Fruit fly (Drosophila melanogaster) whole organism, embryonic: ENCODE results near the gene wfs1.

Source experiments
- Aef1 ChIP-seq: fragments of 200-800 bp; sonication (Bioruptor generic); IDR thresholded peaks from 3 replicates; pipeline ENCODE4 v1.3.6; 2022; ENCODE audit warnings: missing biosample characterization, missing genetic modification characterization
- B-H1 ChIP-seq: fragments of 200-800 bp; sonication (Bioruptor generic); IDR thresholded peaks from 3 replicates; pipeline ENCODE4 v1.3.6; 2022; ENCODE audit warnings: missing biosample characterization, missing genetic modification characterization
- B-H2 ChIP-seq: fragments of 200-800 bp; sonication (Bioruptor generic); optimal IDR thresholded peaks from 2 replicates; lab custom pipeline; 2018; ENCODE audit warnings: missing biosample characterization, mild to moderate bottlenecking, missing genetic modification characterization
- CG10147 ChIP-seq: fragments of 200-800 bp; sonication (Bioruptor generic); optimal IDR thresholded peaks from 2 replicates; lab custom pipeline; 2019; ENCODE audit warnings: missing biosample characterization, mild to moderate bottlenecking, missing genetic modification characterization, moderate library complexity
- CG10274 ChIP-seq: fragments of 200-800 bp; sonication (Bioruptor generic); optimal IDR thresholded peaks from 3 replicates; lab custom pipeline; 2017; ENCODE audit warnings: missing biosample characterization, mild to moderate bottlenecking, missing genetic modification characterization
- CG10543 ChIP-seq: fragments of 200-800 bp; sonication (Bioruptor generic); optimal IDR thresholded peaks from 3 replicates; lab custom pipeline; 2017; ENCODE audit warnings: missing biosample characterization, mild to moderate bottlenecking, missing genetic modification characterization, moderate library complexity
- CG12236 ChIP-seq: fragments of 200-800 bp; sonication (Bioruptor generic); optimal IDR thresholded peaks from 2 replicates; lab custom pipeline; 2016; ENCODE audit warnings: missing biosample characterization, missing genetic modification characterization
- CG12744 ChIP-seq: fragments of 200-800 bp; sonication (Bioruptor generic); optimal IDR thresholded peaks from 2 replicates; lab custom pipeline; 2016; ENCODE audit warnings: missing biosample characterization, missing genetic modification characterization
- CG13296 ChIP-seq: fragments of 200-800 bp; sonication (Bioruptor generic); optimal IDR thresholded peaks from 3 replicates; lab custom pipeline; 2018; ENCODE audit warnings: missing biosample characterization, mild to moderate bottlenecking, missing genetic modification characterization
- CG14965 ChIP-seq: fragments of 200-800 bp; sonication (Bioruptor generic); optimal IDR thresholded peaks from 2 replicates; lab custom pipeline; 2016; ENCODE audit warnings: missing biosample characterization, missing genetic modification characterization, borderline replicate concordance
- CG16813 ChIP-seq: fragments of 200-800 bp; sonication (Bioruptor generic); IDR thresholded peaks from 3 replicates; pipeline ENCODE4 v1.3.6; 2022; ENCODE audit warnings: missing biosample characterization, missing genetic modification characterization; ENCODE audit not compliant: partially characterized antibody
- CG32532 ChIP-seq: fragments of 200-800 bp; sonication (Bioruptor generic); IDR thresholded peaks from 2 replicates; pipeline ENCODE4 v1.3.6; 2022; ENCODE audit warnings: missing biosample characterization, missing genetic modification characterization
- CG32772 ChIP-seq: fragments of 200-800 bp; sonication (Bioruptor generic); IDR thresholded peaks from 2 replicates; pipeline ENCODE4 v1.3.6; 2022; ENCODE audit warnings: missing biosample characterization, missing genetic modification characterization
- CG33213 ChIP-seq: fragments of 200-800 bp; sonication (Bioruptor generic); optimal IDR thresholded peaks from 3 replicates; lab custom pipeline; 2016; ENCODE audit warnings: missing biosample characterization, missing genetic modification characterization
- CG6765 ChIP-seq: fragments of 200-800 bp; sonication (Bioruptor generic); optimal IDR thresholded peaks from 3 replicates; lab custom pipeline; 2017; ENCODE audit warnings: missing biosample characterization, mild to moderate bottlenecking, missing genetic modification characterization
- CG7271 ChIP-seq: fragments of 200-800 bp; sonication (Bioruptor generic); optimal IDR thresholded peaks from 2 replicates; lab custom pipeline; 2018; ENCODE audit warnings: missing biosample characterization, mild to moderate bottlenecking, missing genetic modification characterization, moderate library complexity
- CG8478 ChIP-seq: fragments of >200 bp; optimal IDR thresholded peaks from 2 replicates; lab custom pipeline; 2018
- CG9727 ChIP-seq: fragments of 200-800 bp; sonication (Bioruptor generic); optimal IDR thresholded peaks from 3 replicates; lab custom pipeline; 2017; ENCODE audit warnings: missing biosample characterization, mild to moderate bottlenecking, missing genetic modification characterization
- CG9932 ChIP-seq: fragments of 200-800 bp; sonication (Bioruptor generic); IDR thresholded peaks from 2 replicates; pipeline ENCODE4 v1.3.6; 2022; ENCODE audit warnings: missing biosample characterization, missing genetic modification characterization
- CTCF ChIP-seq: fragments of 200-800 bp; sonication (Bioruptor generic); optimal IDR thresholded peaks from 2 replicates; lab custom pipeline; 2017; ENCODE audit warnings: missing biosample characterization, mild to moderate bottlenecking, missing genetic modification characterization, moderate library complexity
- D19B ChIP-seq: fragments of 200-800 bp; sonication (Bioruptor generic); optimal IDR thresholded peaks from 2 replicates; lab custom pipeline; 2017; ENCODE audit warnings: missing biosample characterization, mild to moderate bottlenecking, missing genetic modification characterization
- Deaf1 ChIP-seq: fragments of 200-800 bp; optimal IDR thresholded peaks from 3 replicates; lab custom pipeline; 2019; ENCODE audit warnings: missing biosample characterization, mild to moderate bottlenecking, missing genetic modification characterization, moderate library complexity
- Dfd ChIP-seq, 2 experiments: fragments of >200 bp; optimal IDR thresholded peaks; 2 replicates each; lab custom pipeline; 2017; ENCODE audit warnings: missing biosample characterization in 2 of 2, missing genetic modification characterization in 2 of 2
- Doc3 ChIP-seq: fragments of 200-800 bp; sonication (Bioruptor generic); IDR thresholded peaks from 3 replicates; pipeline ENCODE4 v1.3.6; 2022; ENCODE audit warnings: missing biosample characterization, missing genetic modification characterization; ENCODE audit not compliant: partially characterized antibody
- Eip74EF ChIP-seq, 2 experiments: fragments of 200-800 bp in 1 of 2; fragments of >200 bp in 1 of 2; sonication (Bioruptor generic) in 1 of 2; optimal IDR thresholded peaks; 2 replicates each; lab custom pipeline; 2017 to 2019; ENCODE audit warnings: missing biosample characterization in 2 of 2, missing genetic modification characterization in 2 of 2, mild to moderate bottlenecking in 1 of 2, moderate library complexity in 1 of 2
- Ets97D ChIP-seq: fragments of 200-800 bp; sonication (Bioruptor generic); optimal IDR thresholded peaks from 3 replicates; lab custom pipeline; 2016; ENCODE audit warnings: missing biosample characterization, missing genetic modification characterization
- HLH4C ChIP-seq: fragments of 200-800 bp; sonication (Bioruptor generic); IDR thresholded peaks from 3 replicates; pipeline ENCODE4 v1.3.6; 2022; ENCODE audit warnings: missing biosample characterization, missing genetic modification characterization; ENCODE audit not compliant: partially characterized antibody
- HLHmδ ChIP-seq: fragments of 200-800 bp; sonication (Bioruptor generic); optimal IDR thresholded peaks from 2 replicates; lab custom pipeline; 2018; ENCODE audit warnings: missing biosample characterization, mild to moderate bottlenecking, missing genetic modification characterization, moderate library complexity
- Med ChIP-seq: fragments of 200-800 bp; sonication (Bioruptor generic); peaks from one replicate; lab custom pipeline; 2016; ENCODE audit warnings: missing biosample characterization, missing genetic modification characterization, mild to moderate bottlenecking, inconsistent platforms, moderate library complexity
- NfI ChIP-seq: fragments of 200-800 bp; sonication (Bioruptor generic); optimal IDR thresholded peaks from 3 replicates; lab custom pipeline; 2018; ENCODE audit warnings: missing biosample characterization, mild to moderate bottlenecking, missing genetic modification characterization, moderate library complexity
- Ptx1 ChIP-seq: fragments of 200-800 bp; sonication (Bioruptor generic); IDR thresholded peaks from 2 replicates; pipeline ENCODE4 v1.3.6; 2022; ENCODE audit warnings: missing biosample characterization, missing genetic modification characterization
- Ravus ChIP-seq: fragments of 200-800 bp; sonication (Bioruptor generic); IDR thresholded peaks from 2 replicates; pipeline ENCODE4 v1.3.6; 2022; ENCODE audit warnings: missing biosample characterization, missing genetic modification characterization
- Sin3A ChIP-seq: fragments of >200 bp; optimal IDR thresholded peaks from 2 replicates; lab custom pipeline; 2018
- Sox102F ChIP-seq: fragments of 200-800 bp; sonication (Bioruptor generic); optimal IDR thresholded peaks from 2 replicates; lab custom pipeline; 2018; ENCODE audit warnings: missing biosample characterization, mild to moderate bottlenecking, missing genetic modification characterization, moderate library complexity
- TFAM ChIP-seq: fragments of 200-800 bp; sonication (Bioruptor generic); optimal IDR thresholded peaks from 2 replicates; lab custom pipeline; 2017; ENCODE audit warnings: missing biosample characterization, missing genetic modification characterization, inconsistent platforms
- ab ChIP-seq: fragments of 200-800 bp; sonication (Bioruptor generic); optimal IDR thresholded peaks from 2 replicates; lab custom pipeline; 2016; ENCODE audit warnings: missing biosample characterization, missing genetic modification characterization
- amos ChIP-seq: fragments of 200-800 bp; sonication (Bioruptor generic); IDR thresholded peaks from 2 replicates; pipeline ENCODE4 v1.3.6; 2022; ENCODE audit warnings: missing biosample characterization, missing genetic modification characterization; ENCODE audit not compliant: partially characterized antibody
- ato ChIP-seq: fragments of 200-800 bp; sonication (Bioruptor generic); IDR thresholded peaks from 2 replicates; pipeline ENCODE4 v1.3.6; 2022; ENCODE audit warnings: missing biosample characterization, missing genetic modification characterization; ENCODE audit not compliant: partially characterized antibody
- croc ChIP-seq: fragments of 200-800 bp; sonication (Bioruptor generic); conservative IDR thresholded peaks from 3 replicates; pipeline ENCODE4 v1.3.6; 2022; ENCODE audit warnings: missing biosample characterization, missing genetic modification characterization
- dan ChIP-seq: fragments of 200-800 bp; sonication (Bioruptor generic); IDR thresholded peaks from 2 replicates; pipeline ENCODE4 v1.3.6; 2022; ENCODE audit warnings: missing biosample characterization, missing genetic modification characterization
- emc ChIP-seq: fragments of 200-800 bp; sonication (Bioruptor generic); optimal IDR thresholded peaks from 2 replicates; lab custom pipeline; 2016; ENCODE audit warnings: missing biosample characterization, missing genetic modification characterization
- grau ChIP-seq: fragments of 200-800 bp; optimal IDR thresholded peaks from 3 replicates; lab custom pipeline; 2019; ENCODE audit warnings: missing biosample characterization, mild to moderate bottlenecking, missing genetic modification characterization, moderate library complexity
- gsb-n ChIP-seq: fragments of 200-800 bp; sonication (Bioruptor generic); optimal IDR thresholded peaks from 3 replicates; lab custom pipeline; 2018; ENCODE audit warnings: missing biosample characterization, mild to moderate bottlenecking, missing genetic modification characterization
- hkb ChIP-seq, 2 experiments: fragments of 200-800 bp in 1 of 2; fragments of >200 bp in 1 of 2; sonication (Bioruptor generic) in 1 of 2; IDR thresholded peaks in 1 of 2; optimal IDR thresholded peaks in 1 of 2; 2 replicates each; pipeline versions ENCODE4 v1.3.6 to Lab custom; 2017 to 2022; ENCODE audit warnings: missing biosample characterization in 1 of 2, missing genetic modification characterization in 1 of 2
- hth ChIP-seq: fragments of >200 bp; optimal IDR thresholded peaks from 2 replicates; lab custom pipeline; 2017; ENCODE audit warnings: inconsistent platforms
- lbe ChIP-seq: fragments of 200-800 bp; sonication (Bioruptor generic); optimal IDR thresholded peaks from 2 replicates; lab custom pipeline; 2016; ENCODE audit warnings: missing biosample characterization, mild to moderate bottlenecking, missing genetic modification characterization
- nmo ChIP-seq: fragments of 200-800 bp; sonication (Bioruptor generic); optimal IDR thresholded peaks from 2 replicates; lab custom pipeline; 2018; ENCODE audit warnings: missing biosample characterization, mild to moderate bottlenecking, missing genetic modification characterization, moderate library complexity
- oc ChIP-seq: fragments of 200-800 bp; sonication (Bioruptor generic); optimal IDR thresholded peaks from 2 replicates; lab custom pipeline; 2018; ENCODE audit warnings: missing biosample characterization, mild to moderate bottlenecking, missing genetic modification characterization, moderate library complexity
- psq ChIP-seq: fragments of 200-800 bp; sonication (Bioruptor generic); optimal IDR thresholded peaks from 2 replicates; lab custom pipeline; 2017; ENCODE audit warnings: missing biosample characterization, missing genetic modification characterization
- pzg ChIP-seq: fragments of 200-800 bp; sonication (Bioruptor generic); optimal IDR thresholded peaks from 3 replicates; lab custom pipeline; 2018; ENCODE audit warnings: missing biosample characterization, mild to moderate bottlenecking, missing genetic modification characterization, moderate library complexity
- ro ChIP-seq: fragments of 200-800 bp; sonication (Bioruptor generic); IDR thresholded peaks from 2 replicates; pipeline ENCODE4 v1.3.6; 2022; ENCODE audit warnings: missing biosample characterization, missing genetic modification characterization
- tio ChIP-seq: fragments of 200-800 bp; sonication (Bioruptor generic); optimal IDR thresholded peaks from 2 replicates; lab custom pipeline; 2017; ENCODE audit warnings: missing biosample characterization, missing genetic modification characterization, inconsistent platforms

Gene wfs1

DNA sequence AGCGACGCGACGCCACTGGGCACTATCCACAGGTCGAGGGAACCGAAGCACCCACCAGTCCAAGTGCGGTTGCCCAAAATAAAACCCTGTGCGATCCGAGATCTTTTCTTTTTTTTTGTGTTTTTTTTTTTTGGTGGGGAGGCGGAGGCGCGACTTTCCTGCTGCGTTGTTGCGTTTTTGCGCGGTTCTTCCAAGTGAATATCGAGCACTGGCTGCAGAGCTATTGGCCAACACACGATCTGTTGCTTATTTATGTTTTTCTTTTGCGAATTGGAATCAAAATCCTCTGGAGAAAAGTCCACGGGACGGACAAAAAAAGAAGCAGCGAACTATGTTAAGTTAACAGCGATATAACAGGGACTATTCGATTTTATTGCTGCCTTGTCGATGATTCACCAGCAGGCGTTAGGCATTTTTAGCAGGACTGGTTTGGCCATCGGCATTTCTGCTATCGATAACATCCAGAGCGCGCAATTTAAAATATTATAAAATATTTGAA is 30.7 kb upstream of the wfs1 start, which contains the start of gene wge (continued):
- TF ChIP-seq CG10274: no peak
- TF ChIP-seq Sin3A (lab: Kevin White, UChicago): peak; percentile 20
- TF ChIP-seq hkb (optimal IDR thresholded peaks at IDR 0.05; lab: Kevin White, UChicago): no peak
- no peak for TF ChIP-seq hkb (GFP tag; IDR thresholded peaks at IDR 0.05; lab: Robert Waterston, UW)
- TF ChIP-seq pzg: peak; percentile 70
- TF ChIP-seq CG14965 (GFP tag; lab: Kevin White, UChicago): no peak
- no peak for TF ChIP-seq Ravus (GFP tag; lab: Robert Waterston, UW)
- no peak for TF ChIP-seq tio (GFP tag; lab: Kevin White, UChicago)
- TF ChIP-seq CTCF (GFP tag; lab: Kevin White, UChicago): peak; percentile 55
- peak; percentile 66 for TF ChIP-seq CG16813
- TF ChIP-seq TFAM (GFP tag; lab: Kevin White, UChicago): no peak
- no peak for TF ChIP-seq grau (tag; lab: Kevin White, UChicago)
- no peak for TF ChIP-seq CG32532 (GFP tag; lab: Robert Waterston, UW)
- TF ChIP-seq emc (GFP tag; lab: Kevin White, UChicago): no peak
- no peak for TF ChIP-seq oc (tag; lab: Kevin White, UChicago)
- TF ChIP-seq ro (GFP tag; lab: Robert Waterston, UW): no peak
- TF ChIP-seq CG6765 (GFP tag; lab: Kevin White, UChicago): no peak
- peak; percentile 44; the same call in 2 of the 3 replicates for TF ChIP-seq Doc3 (GFP tag; lab: Robert Waterston, UW)
- TF ChIP-seq lbe (GFP tag; lab: Kevin White, UChicago): peak; percentile 39
- no peak for TF ChIP-seq croc (GFP tag; lab: Robert Waterston, UW)
- no peak for TF ChIP-seq Aef1 (GFP tag; lab: Robert Waterston, UW)
- peak; percentile 65 for TF ChIP-seq amos (GFP tag; lab: Robert Waterston, UW)
- no peak for TF ChIP-seq CG33213 (GFP tag; lab: Kevin White, UChicago)
- TF ChIP-seq CG12744 (GFP tag; lab: Kevin White, UChicago): no peak
- peak; percentile 21 for TF ChIP-seq nmo (GFP tag; lab: Kevin White, UChicago)
- no peak for TF ChIP-seq D19B (GFP tag; lab: Kevin White, UChicago)
- TF ChIP-seq CG10147 (GFP tag; lab: Kevin White, UChicago): no peak
- TF ChIP-seq Sox102F (GFP tag; lab: Kevin White, UChicago): no peak
- no peak for TF ChIP-seq B-H1
- TF ChIP-seq Dfd (GFP tag; optimal IDR thresholded peaks at IDR 0.05; lab: Kevin White, UChicago): no peak
- TF ChIP-seq CG7271 (tag; lab: Kevin White, UChicago): no peak
- no peak for TF ChIP-seq HLHmδ (GFP tag; lab: Kevin White, UChicago)
- TF ChIP-seq CG12236 (GFP tag; lab: Kevin White, UChicago): no peak
- no peak for TF ChIP-seq Eip74EF (GFP tag; optimal IDR thresholded peaks at IDR 0.05; lab: Kevin White, UChicago)
- no peak for TF ChIP-seq Ptx1
- peak; percentile 29 for TF ChIP-seq Med
- TF ChIP-seq CG32772: peak; percentile 60
- no peak for TF ChIP-seq B-H2 (GFP tag; lab: Kevin White, UChicago)
- TF ChIP-seq gsb-n (tag; lab: Kevin White, UChicago): peak; percentile 9
- TF ChIP-seq dan: no peak
- TF ChIP-seq HLH4C (GFP tag; lab: Robert Waterston, UW): peak; percentile 63; the same call in 2 of the 3 replicates
- peak; percentile 84 for TF ChIP-seq ato (GFP tag; lab: Robert Waterston, UW)
- no peak for TF ChIP-seq hth
- no peak for TF ChIP-seq psq
- no peak for TF ChIP-seq Ets97D (GFP tag; lab: Kevin White, UChicago)
- TF ChIP-seq ab (GFP tag; lab: Kevin White, UChicago): no peak
- no peak for TF ChIP-seq CG9727 (GFP tag; lab: Kevin White, UChicago)
- no peak for TF ChIP-seq CG9932
- no peak for TF ChIP-seq CG8478 (lab: Kevin White, UChicago)
- no peak for TF ChIP-seq NfI (GFP tag; lab: Kevin White, UChicago)
- TF ChIP-seq Deaf1 (tag; lab: Kevin White, UChicago): no peak
- no peak for TF ChIP-seq CG13296 (GFP tag; lab: Kevin White, UChicago)
- no peak for TF ChIP-seq CG10543
